Worm (Caenorhabditis elegans) whole organism, L4 larva: Measurements from ENCODE around the gene R08C7.5.

Experiments used
- D1046.2 ChIP-seq: fragments of 200-800 bp; sonication (Bioruptor generic); IDR thresholded peaks from 2 replicates; pipeline ENCODE4 v1.3.6; 2022; ENCODE audit warnings: missing genetic modification characterization, missing compliant biosample characterization
- F10B5.3 ChIP-seq: sonication (generic microtip); optimal IDR thresholded peaks from 2 replicates; lab custom pipeline; 2016; ENCODE audit warnings: mild to moderate bottlenecking, missing genetic modification characterization, missing compliant biosample characterization
- F37D6.2 ChIP-seq: sonication (generic microtip); optimal IDR thresholded peaks from 2 replicates; lab custom pipeline; 2016; ENCODE audit warnings: mild to moderate bottlenecking, missing genetic modification characterization, missing compliant biosample characterization
- R02D3.7 ChIP-seq: fragments of 150-350 bp; sonication (generic microtip); optimal IDR thresholded peaks from 3 replicates; lab custom pipeline; 2014; ENCODE audit warnings: missing biosample characterization, missing genetic modification characterization
- T20F7.1 ChIP-seq: fragments of 200-800 bp; sonication (Bioruptor generic); optimal IDR thresholded peaks from 2 replicates; lab custom pipeline; 2018; ENCODE audit warnings: mild to moderate bottlenecking, missing genetic modification characterization, missing compliant biosample characterization
- T26A8.4 ChIP-seq: fragments of 200-800 bp; sonication (Bioruptor generic); IDR thresholded peaks from 2 replicates; pipeline ENCODE4 v1.3.6; 2022; ENCODE audit warnings: missing genetic modification characterization, missing compliant biosample characterization
- Y105C5A.15 ChIP-seq: fragments of 200-800 bp; sonication (Bioruptor generic); IDR thresholded peaks from 2 replicates; pipeline ENCODE4 v1.3.6; 2022; ENCODE audit warnings: missing genetic modification characterization, missing compliant biosample characterization
- Y5F2A.4 ChIP-seq: fragments of 200-800 bp; sonication (Bioruptor generic); optimal IDR thresholded peaks from 2 replicates; lab custom pipeline; 2018; ENCODE audit warnings: mild to moderate bottlenecking, missing genetic modification characterization, missing compliant biosample characterization
- Y75B8A.6 ChIP-seq: fragments of 200-800 bp; sonication (Bioruptor generic); IDR thresholded peaks from 2 replicates; pipeline ENCODE4 v1.3.6; 2022; ENCODE audit warnings: missing genetic modification reagents, missing genetic modification characterization, missing compliant biosample characterization
- ZK337.2 ChIP-seq: fragments of 200-800 bp; sonication (Bioruptor generic); IDR thresholded peaks from 2 replicates; pipeline ENCODE4 v1.3.6; 2022; ENCODE audit warnings: missing genetic modification reagents, missing genetic modification characterization, missing compliant biosample characterization
- aha-1 ChIP-seq: fragments of 150-350 bp; peaks from one replicate; lab custom pipeline; 2014; ENCODE audit warnings: missing biosample characterization, missing genetic modification characterization
- arid-1 ChIP-seq: fragments of 200-800 bp; sonication (Bioruptor generic); conservative IDR thresholded peaks from 2 replicates; pipeline ENCODE4 v1.3.6; 2022; ENCODE audit warnings: missing genetic modification reagents, missing genetic modification characterization, missing compliant biosample characterization
- attf-4 ChIP-seq: sonication (generic microtip); optimal IDR thresholded peaks from 3 replicates; lab custom pipeline; 2017; ENCODE audit warnings: missing biosample characterization, missing genetic modification characterization
- ceh-28 ChIP-seq: fragments of 150-350 bp; optimal IDR thresholded peaks from 2 replicates; lab custom pipeline; 2014; ENCODE audit warnings: missing biosample characterization, missing genetic modification reagents, missing genetic modification characterization
- ceh-44 ChIP-seq: fragments of 200-800 bp; sonication (Bioruptor generic); IDR thresholded peaks from 2 replicates; pipeline ENCODE4 v1.3.6; 2022; ENCODE audit warnings: missing genetic modification reagents, missing genetic modification characterization, missing compliant biosample characterization
- ceh-82 ChIP-seq: sonication (generic microtip); optimal IDR thresholded peaks from 2 replicates; lab custom pipeline; 2017; ENCODE audit warnings: missing biosample characterization, missing genetic modification characterization
- dmd-8 ChIP-seq: fragments of 200-800 bp; sonication (Bioruptor generic); IDR thresholded peaks from 2 replicates; pipeline ENCODE4 v1.3.6; 2022; ENCODE audit warnings: missing genetic modification characterization, missing compliant biosample characterization
- dpl-1 ChIP-seq: fragments of 150-350 bp; optimal IDR thresholded peaks from 2 replicates; lab custom pipeline; 2014; ENCODE audit warnings: missing biosample characterization, missing genetic modification reagents, missing genetic modification characterization
- duxl-1 ChIP-seq: sonication (generic microtip); optimal IDR thresholded peaks from 2 replicates; lab custom pipeline; 2016; ENCODE audit warnings: mild to moderate bottlenecking, missing genetic modification characterization, moderate library complexity, missing compliant biosample characterization; ENCODE audit not compliant: poor library complexity
- fkh-10 ChIP-seq: fragments of 150-350 bp; optimal IDR thresholded peaks from 2 replicates; lab custom pipeline; 2014; ENCODE audit warnings: missing biosample characterization, missing genetic modification reagents, missing genetic modification characterization
- hlh-11 ChIP-seq: fragments of 200-800 bp; sonication (Bioruptor generic); optimal IDR thresholded peaks from 2 replicates; lab custom pipeline; 2018; ENCODE audit warnings: mild to moderate bottlenecking, missing genetic modification characterization, missing compliant biosample characterization
- jun-1 ChIP-seq: fragments of 150-350 bp; optimal IDR thresholded peaks from 2 replicates; lab custom pipeline; 2014; ENCODE audit warnings: missing biosample characterization, missing genetic modification reagents, missing genetic modification characterization
- lin-1 ChIP-seq: fragments of 200-800 bp; sonication (Bioruptor generic); IDR thresholded peaks from 2 replicates; pipeline ENCODE4 v1.3.6; 2022; ENCODE audit warnings: missing genetic modification reagents, missing genetic modification characterization, missing compliant biosample characterization
- lin-29 ChIP-seq: fragments of 200-800 bp; sonication (Bioruptor generic); IDR thresholded peaks from 2 replicates; pipeline ENCODE4 v1.3.6; 2022; ENCODE audit warnings: missing genetic modification reagents, missing genetic modification characterization, missing compliant biosample characterization
- madf-5 ChIP-seq, 2 experiments: fragments of 200-800 bp; sonication (Bioruptor generic); IDR thresholded peaks; 2 replicates each; pipeline ENCODE4 v1.3.6; 2022; ENCODE audit warnings: missing compliant biosample characterization in 2 of 2, missing genetic modification characterization in 2 of 2
- madf-9 ChIP-seq: fragments of 200-800 bp; sonication (Bioruptor generic); conservative IDR thresholded peaks from 2 replicates; pipeline ENCODE4 v1.3.6; 2022; ENCODE audit warnings: missing genetic modification reagents, missing genetic modification characterization, missing compliant biosample characterization
- mdl-1 ChIP-seq, 2 experiments: fragments of 150-350 bp in 1 of 2; sonication (generic microtip) in 1 of 2; optimal IDR thresholded peaks; 2 replicates each; lab custom pipeline; 2014 to 2017; ENCODE audit warnings: missing biosample characterization in 2 of 2, missing genetic modification characterization in 2 of 2
- mep-1 ChIP-seq: fragments of 150-350 bp; sonication (generic microtip); optimal IDR thresholded peaks from 3 replicates; lab custom pipeline; 2014; ENCODE audit warnings: missing biosample characterization, missing genetic modification characterization
- mxl-2 ChIP-seq: fragments of 200-800 bp; sonication (Bioruptor generic); conservative IDR thresholded peaks from 2 replicates; pipeline ENCODE4 v1.3.6; 2022; ENCODE audit warnings: missing genetic modification reagents, missing genetic modification characterization, missing compliant biosample characterization
- mxl-3 ChIP-seq: fragments of 200-800 bp; sonication (Bioruptor generic); optimal IDR thresholded peaks from 2 replicates; lab custom pipeline; 2018; ENCODE audit warnings: mild to moderate bottlenecking, missing genetic modification characterization, missing compliant biosample characterization
- nhr-102 ChIP-seq: sonication (generic microtip); optimal IDR thresholded peaks from 2 replicates; lab custom pipeline; 2016; ENCODE audit warnings: mild to moderate bottlenecking, missing genetic modification characterization, moderate library complexity, missing compliant biosample characterization
- nhr-11 ChIP-seq: fragments of 150-350 bp; optimal IDR thresholded peaks from 2 replicates; lab custom pipeline; 2014; ENCODE audit warnings: missing biosample characterization, missing genetic modification characterization
- nhr-237 ChIP-seq: sonication (generic microtip); optimal IDR thresholded peaks from 2 replicates; lab custom pipeline; 2017; ENCODE audit warnings: missing biosample characterization, missing genetic modification characterization
- nhr-42 ChIP-seq: fragments of 200-800 bp; sonication (Bioruptor generic); IDR thresholded peaks from 2 replicates; pipeline ENCODE4 v1.3.6; 2022; ENCODE audit warnings: missing genetic modification characterization, missing compliant biosample characterization
- nhr-48 ChIP-seq: sonication (generic microtip); optimal IDR thresholded peaks from 2 replicates; lab custom pipeline; 2016; ENCODE audit warnings: mild to moderate bottlenecking, missing genetic modification characterization, missing compliant biosample characterization
- nhr-76 ChIP-seq: fragments of 150-350 bp; optimal IDR thresholded peaks from 2 replicates; lab custom pipeline; 2014; ENCODE audit warnings: missing biosample characterization, missing genetic modification characterization
- pha-4 ChIP-seq, 2 experiments: fragments of 150-350 bp in 1 of 2; fragments of 200-800 bp in 1 of 2; sonication (Bioruptor generic) in 1 of 2; IDR thresholded peaks in 1 of 2; optimal IDR thresholded peaks in 1 of 2; 2 replicates each; pipeline versions ENCODE4 v1.3.6 to Lab custom; 2014 to 2022; ENCODE audit warnings: missing genetic modification characterization in 2 of 2, missing genetic modification reagents in 2 of 2, missing biosample characterization in 1 of 2, missing compliant biosample characterization in 1 of 2
- pqm-1 ChIP-seq: sonication (generic microtip); optimal IDR thresholded peaks from 2 replicates; lab custom pipeline; 2017; ENCODE audit warnings: missing biosample characterization, missing genetic modification characterization
- set-16 ChIP-seq: fragments of 200-800 bp; sonication (Bioruptor generic); IDR thresholded peaks from 2 replicates; pipeline ENCODE4 v1.3.6; 2022; ENCODE audit warnings: missing genetic modification reagents, missing genetic modification characterization, missing compliant biosample characterization
- snpc-1.2 ChIP-seq: fragments of 200-800 bp; sonication (Bioruptor generic); IDR thresholded peaks from 2 replicates; pipeline ENCODE4 v1.3.6; 2022; ENCODE audit warnings: missing genetic modification reagents, missing genetic modification characterization, missing compliant biosample characterization
- spr-1 ChIP-seq: sonication (generic microtip); optimal IDR thresholded peaks from 2 replicates; lab custom pipeline; 2016; ENCODE audit warnings: mild to moderate bottlenecking, missing genetic modification characterization, missing compliant biosample characterization
- spr-3 ChIP-seq: fragments of 200-800 bp; sonication (Bioruptor generic); optimal IDR thresholded peaks from 2 replicates; lab custom pipeline; 2018; ENCODE audit warnings: mild to moderate bottlenecking, missing genetic modification characterization, missing compliant biosample characterization
- tag-97 ChIP-seq: fragments of 200-800 bp; sonication (Bioruptor generic); IDR thresholded peaks from 2 replicates; pipeline ENCODE4 v1.3.6; 2022; ENCODE audit warnings: missing genetic modification characterization, missing compliant biosample characterization
- tra-1 ChIP-seq: fragments of 200-800 bp; sonication (Bioruptor generic); IDR thresholded peaks from 2 replicates; pipeline ENCODE4 v1.3.6; 2022; ENCODE audit warnings: missing genetic modification reagents, missing genetic modification characterization, missing compliant biosample characterization
- unc-62 ChIP-seq, 3 experiments: fragments of 150-350 bp in 1 of 3; sonication (generic microtip); optimal IDR thresholded peaks in 2 of 3; peaks in 1 of 3; 1 replicate in 1 of 3; 2 replicates in 2 of 3; lab custom pipeline; 2014 to 2017; ENCODE audit warnings: missing biosample characterization in 3 of 3, missing genetic modification characterization in 3 of 3, missing genetic modification reagents in 3 of 3, missing genotype in 1 of 3
- zag-1 ChIP-seq: fragments of 150-350 bp; optimal IDR thresholded peaks from 2 replicates; lab custom pipeline; 2014; ENCODE audit warnings: missing biosample characterization, missing genetic modification characterization
- zip-11 ChIP-seq: fragments of 200-800 bp; sonication (Bioruptor generic); IDR thresholded peaks from 2 replicates; pipeline ENCODE4 v1.3.6; 2022; ENCODE audit warnings: missing genetic modification characterization, missing compliant biosample characterization
- zip-2 ChIP-seq: fragments of 150-350 bp; optimal IDR thresholded peaks from 2 replicates; lab custom pipeline; 2014; ENCODE audit warnings: missing biosample characterization, missing genetic modification characterization
- ztf-11 ChIP-seq: fragments of 150-350 bp; optimal IDR thresholded peaks from 2 replicates; lab custom pipeline; 2014; ENCODE audit warnings: missing biosample characterization, missing genetic modification characterization

R08C7.5 gene

DNA sequence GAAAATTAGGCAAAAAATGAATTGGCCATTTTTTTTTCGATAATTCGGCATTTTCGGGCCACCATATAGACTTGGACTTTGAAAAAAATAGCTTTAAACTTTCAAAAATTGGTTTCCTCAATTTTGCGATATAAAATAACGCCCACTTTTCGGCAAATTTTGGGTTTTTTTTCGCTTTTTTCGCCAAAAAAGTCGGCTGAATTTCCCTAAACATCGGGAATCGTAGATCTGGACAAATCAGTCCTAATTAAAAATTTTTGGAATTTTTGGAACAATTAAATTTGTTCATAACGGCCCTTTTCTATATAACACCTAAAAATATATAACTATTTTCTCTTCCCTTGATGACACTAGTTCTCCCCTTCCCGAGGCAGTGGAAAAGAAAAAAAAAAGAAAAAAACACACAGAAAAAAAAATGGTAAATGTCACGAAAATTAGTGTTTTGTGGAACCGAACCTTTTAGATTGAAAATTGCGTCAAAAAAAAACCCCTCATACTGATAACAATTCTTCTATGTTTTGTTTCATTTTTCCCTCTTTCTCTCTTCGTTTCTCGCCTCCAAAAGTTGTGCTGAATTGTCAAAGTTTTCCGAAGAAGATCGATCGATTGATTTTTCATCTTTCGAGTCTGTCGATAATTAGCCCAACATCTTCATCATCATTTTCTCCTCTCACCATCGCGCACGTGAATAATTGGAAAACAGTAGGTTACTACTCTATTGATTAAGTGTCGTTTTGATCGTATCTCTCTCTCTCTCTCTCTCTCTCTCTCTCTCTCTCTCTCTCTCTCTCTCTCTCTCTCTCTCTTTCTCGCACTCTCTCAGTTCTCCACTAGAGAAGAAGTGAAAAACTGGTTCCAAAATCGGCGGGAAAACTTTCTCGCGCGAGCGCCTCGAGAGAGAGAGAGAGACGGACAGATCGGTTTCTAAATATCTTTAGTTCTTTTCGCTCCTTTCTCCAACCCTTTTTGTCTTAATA lies 29.4 kb upstream of the R08C7.5 start, which contains the start of gene Y24D9A.6 (continued):
- TF ChIP-seq aha-1 (peak; percentile 79), mxl-2 (GFP tag; lab: Robert Waterston, UW) (no peak), zip-2 (tag; lab: Kevin White, UChicago) (no peak), attf-4 (no peak), Y5F2A.4 (GFP tag; lab: Kevin White, UChicago) (no peak), tra-1 (peak; percentile 35; the same call in 1 of the 2 replicates), F37D6.2 (tag; lab: Kevin White, UChicago) (no peak), zip-11 (GFP tag; lab: Robert Waterston, UW) (no peak), nhr-42 (GFP tag; lab: Robert Waterston, UW) (no peak), nhr-11 (no peak), unc-62 (GFP tag; optimal IDR thresholded peaks at IDR 0.05 in 1 of 2; lab: Kevin White, UChicago) (peak in 1 of 2 experiments; percentile 99), unc-62 (tag; optimal IDR thresholded peaks at IDR 0.05; lab: Kevin White, UChicago) (no peak), tag-97 (GFP tag; lab: Robert Waterston, UW) (no peak), spr-1 (tag; lab: Kevin White, UChicago) (no peak), Y105C5A.15 (GFP tag; lab: Robert Waterston, UW) (no peak), nhr-237 (no peak), D1046.2 (GFP tag; lab: Robert Waterston, UW) (no peak), hlh-11 (tag; lab: Kevin White, UChicago) (peak; percentile 88), dmd-8 (0 out of 2 replicates have a peak, but pooled peaks have one; percentile 24), T20F7.1 (GFP tag; lab: Kevin White, UChicago) (no peak), lin-29 (GFP tag; lab: Robert Waterston, UW) (0 out of 2 replicates have a peak, but pooled peaks have one; percentile 41), zag-1 (tag; lab: Kevin White, UChicago) (no peak), pqm-1 (tag; lab: Kevin White, UChicago) (no peak), mdl-1 (tag; optimal IDR thresholded peaks at IDR 0.05; lab: Kevin White, UChicago) (peak; percentile 19 to 81), lin-1 (GFP tag; lab: Robert Waterston, UW) (no peak), jun-1 (tag; lab: Kevin White, UChicago) (no peak), madf-9 (GFP tag; lab: Robert Waterston, UW) (no peak), nhr-76 (no peak), mxl-3 (peak; percentile 50), fkh-10 (GFP tag; lab: Kevin White, UChicago) (no peak), nhr-102 (peak; percentile 15), set-16 (GFP tag; lab: Robert Waterston, UW) (peak; percentile 81), Y75B8A.6 (GFP tag; lab: Robert Waterston, UW) (no peak), spr-3 (GFP tag; lab: Kevin White, UChicago) (no peak), duxl-1 (tag; lab: Kevin White, UChicago) (no peak), madf-5 (GFP tag; IDR thresholded peaks at IDR 0.05; lab: Robert Waterston, UW) (no peak), F10B5.3 (tag; lab: Kevin White, UChicago) (no peak), nhr-48 (tag; lab: Kevin White, UChicago) (peak; percentile 11), pha-4 (GFP tag; IDR thresholded peaks at IDR 0.05; lab: Robert Waterston, UW) (peak; percentile 28; the same call in 1 of the 2 replicates), pha-4 (tag; optimal IDR thresholded peaks at IDR 0.05; lab: Kevin White, UChicago) (no peak), T26A8.4 (GFP tag; lab: Robert Waterston, UW) (0 out of 2 replicates have a peak, but pooled peaks have one; percentile 24), R02D3.7 (tag; lab: Kevin White, UChicago) (no peak), mep-1 (tag; lab: Kevin White, UChicago) (peak; percentile 58), ceh-28 (tag; lab: Kevin White, UChicago) (peak; percentile 56), snpc-1.2 (GFP tag; lab: Robert Waterston, UW) (no peak), dpl-1 (GFP tag; lab: Kevin White, UChicago) (peak; percentile 30), ceh-82 (tag; lab: Kevin White, UChicago) (no peak), ztf-11 (no peak), ZK337.2 (GFP tag; lab: Robert Waterston, UW) (no peak), ceh-44 (GFP tag; lab: Robert Waterston, UW) (no peak), arid-1 (GFP tag; lab: Robert Waterston, UW) (no peak)
